Fruit fly (Drosophila melanogaster) S2 (cell line): ENCODE data around the gene Coq2.

ENCODE experiments used
- CG8478 ChIP-seq: fragments of >200 bp; optimal IDR thresholded peaks from 2 replicates; lab custom pipeline; 2018
- CTCF ChIP-seq, 2 experiments: fragments of >200 bp; optimal IDR thresholded peaks; 2 replicates each; lab custom pipeline; 2018

DNA sequence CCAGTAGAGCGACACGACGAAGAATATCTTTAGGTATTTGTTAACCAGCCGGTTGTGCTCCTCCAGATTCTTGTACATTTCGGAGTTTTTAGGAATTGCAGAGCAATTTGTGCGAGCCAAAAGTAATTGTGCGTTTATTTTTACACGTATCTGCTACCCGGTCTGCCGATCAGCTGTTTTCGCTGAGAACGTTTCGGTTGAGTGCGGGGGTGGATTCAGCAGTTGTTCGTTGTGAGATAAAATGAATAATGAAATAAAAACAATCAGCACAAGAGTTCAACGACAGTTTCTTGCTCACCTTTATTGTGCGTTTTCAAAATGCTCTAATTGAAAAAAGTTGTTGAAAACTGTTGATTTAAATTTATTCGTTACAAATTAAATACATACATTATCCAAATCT is 12.5 kb downstream of the Coq2 start, which contains the start of gene nac:
- TF ChIP-seq CG8478 (lab: Kevin White, UChicago) (no peak), CTCF (optimal IDR thresholded peaks at IDR 0.05; lab: Kevin White, UChicago) (no peak)
